Fruit fly (Drosophila melanogaster) whole organism, embryonic: Measurements from ENCODE around the gene CG6142.

Experiments used
- Atf-2 ChIP-seq: fragments of 200-800 bp; sonication (Bioruptor generic); optimal IDR thresholded peaks from 2 replicates; lab custom pipeline; 2016; ENCODE audit warnings: missing biosample characterization, missing genetic modification characterization
- CG10147 ChIP-seq: fragments of 200-800 bp; sonication (Bioruptor generic); optimal IDR thresholded peaks from 2 replicates; lab custom pipeline; 2019; ENCODE audit warnings: missing biosample characterization, mild to moderate bottlenecking, missing genetic modification characterization, moderate library complexity
- CG13624 ChIP-seq: fragments of 200-800 bp; sonication (Bioruptor generic); optimal IDR thresholded peaks from 2 replicates; lab custom pipeline; 2016; ENCODE audit warnings: missing biosample characterization, missing genetic modification characterization
- CG13894 ChIP-seq: fragments of 200-800 bp; sonication (Bioruptor generic); optimal IDR thresholded peaks from 3 replicates; lab custom pipeline; 2018; ENCODE audit warnings: missing biosample characterization, mild to moderate bottlenecking, missing genetic modification characterization, moderate library complexity
- CG14667 ChIP-seq: fragments of 200-800 bp; sonication (Bioruptor generic); IDR thresholded peaks from 2 replicates; pipeline ENCODE4 v1.3.6; 2022; ENCODE audit warnings: missing biosample characterization, missing genetic modification characterization
- CG14860 ChIP-seq: fragments of 200-800 bp; sonication (Bioruptor generic); IDR thresholded peaks from 3 replicates; pipeline ENCODE4 v1.3.6; 2022; ENCODE audit warnings: missing biosample characterization, missing genetic modification characterization; ENCODE audit not compliant: partially characterized antibody
- CG1602 ChIP-seq: fragments of 200-800 bp; sonication (Bioruptor generic); optimal IDR thresholded peaks from 3 replicates; lab custom pipeline; 2016; ENCODE audit warnings: missing biosample characterization, missing genetic modification characterization
- CG18011 ChIP-seq: fragments of 200-800 bp; sonication (Bioruptor generic); optimal IDR thresholded peaks from 2 replicates; lab custom pipeline; 2017; ENCODE audit warnings: missing biosample characterization, missing genetic modification characterization, mild to moderate bottlenecking, moderate library complexity, missing genotype
- CG18619 ChIP-seq: fragments of 200-800 bp; sonication (Bioruptor generic); optimal IDR thresholded peaks from 3 replicates; lab custom pipeline; 2017; ENCODE audit warnings: missing biosample characterization, mild to moderate bottlenecking, missing genetic modification characterization
- CG2129 ChIP-seq: fragments of 200-800 bp; sonication (Bioruptor generic); IDR thresholded peaks from 2 replicates; pipeline ENCODE4 v1.3.6; 2022; ENCODE audit warnings: missing biosample characterization, missing genetic modification characterization; ENCODE audit not compliant: partially characterized antibody
- CG7963 ChIP-seq: fragments of 200-800 bp; sonication (Bioruptor generic); IDR thresholded peaks from 3 replicates; pipeline ENCODE4 v1.3.6; 2022; ENCODE audit warnings: missing biosample characterization, missing genetic modification characterization; ENCODE audit not compliant: partially characterized antibody
- CG8478 ChIP-seq: fragments of >200 bp; optimal IDR thresholded peaks from 2 replicates; lab custom pipeline; 2018
- CG9932 ChIP-seq: fragments of 200-800 bp; sonication (Bioruptor generic); IDR thresholded peaks from 2 replicates; pipeline ENCODE4 v1.3.6; 2022; ENCODE audit warnings: missing biosample characterization, missing genetic modification characterization
- CoRest ChIP-seq: fragments of 200-800 bp; sonication (Bioruptor generic); optimal IDR thresholded peaks from 3 replicates; lab custom pipeline; 2018; ENCODE audit warnings: missing biosample characterization, mild to moderate bottlenecking, missing genetic modification characterization, moderate library complexity
- D19B ChIP-seq: fragments of 200-800 bp; sonication (Bioruptor generic); optimal IDR thresholded peaks from 2 replicates; lab custom pipeline; 2017; ENCODE audit warnings: missing biosample characterization, mild to moderate bottlenecking, missing genetic modification characterization
- Dbx ChIP-seq: fragments of 200-800 bp; sonication (Bioruptor generic); IDR thresholded peaks from 3 replicates; pipeline ENCODE4 v1.3.6; 2022; ENCODE audit warnings: missing biosample characterization, missing genetic modification characterization
- ERR ChIP-seq: fragments of 200-800 bp; sonication (Bioruptor generic); optimal IDR thresholded peaks from 2 replicates; lab custom pipeline; 2016; ENCODE audit warnings: missing biosample characterization, missing genetic modification characterization
- Fer1 ChIP-seq: fragments of 200-800 bp; sonication (Bioruptor generic); optimal IDR thresholded peaks from 2 replicates; lab custom pipeline; 2017; ENCODE audit warnings: missing biosample characterization, mild to moderate bottlenecking, missing genetic modification characterization
- Meics ChIP-seq: fragments of 200-800 bp; sonication (Bioruptor generic); optimal IDR thresholded peaks from 2 replicates; lab custom pipeline; 2017; ENCODE audit warnings: missing biosample characterization, mild to moderate bottlenecking, missing genetic modification characterization
- Mes4 ChIP-seq: fragments of 200-800 bp; sonication (Bioruptor generic); optimal IDR thresholded peaks from 2 replicates; lab custom pipeline; 2016; ENCODE audit warnings: missing biosample characterization, missing genetic modification characterization
- Pdp1 ChIP-seq, 2 experiments: fragments of 200-800 bp; sonication (Bioruptor generic); optimal IDR thresholded peaks; 3 replicates each; lab custom pipeline; 2016; ENCODE audit warnings: missing biosample characterization in 2 of 2, missing genetic modification characterization in 2 of 2, mild to moderate bottlenecking in 1 of 2, moderate library complexity in 1 of 2
- Sox102F ChIP-seq: fragments of 200-800 bp; sonication (Bioruptor generic); optimal IDR thresholded peaks from 2 replicates; lab custom pipeline; 2018; ENCODE audit warnings: missing biosample characterization, mild to moderate bottlenecking, missing genetic modification characterization, moderate library complexity
- Spps ChIP-seq: fragments of 200-800 bp; sonication (Bioruptor generic); optimal IDR thresholded peaks from 2 replicates; lab custom pipeline; 2018; ENCODE audit warnings: missing biosample characterization, mild to moderate bottlenecking, missing genetic modification characterization
- Sry-δ ChIP-seq: fragments of 200-800 bp; sonication (Bioruptor generic); optimal IDR thresholded peaks from 2 replicates; lab custom pipeline; 2016; ENCODE audit warnings: missing biosample characterization, missing genetic modification characterization
- TFAM ChIP-seq: fragments of 200-800 bp; sonication (Bioruptor generic); optimal IDR thresholded peaks from 2 replicates; lab custom pipeline; 2017; ENCODE audit warnings: missing biosample characterization, missing genetic modification characterization, inconsistent platforms
- Taf1 ChIP-seq: fragments of 200-800 bp; sonication (Bioruptor generic); IDR thresholded peaks from 2 replicates; pipeline ENCODE4 v1.3.6; 2022; ENCODE audit warnings: missing biosample characterization, missing genetic modification characterization
- Tbp ChIP-seq: fragments of >200 bp; optimal IDR thresholded peaks from 2 replicates; lab custom pipeline; 2018; ENCODE audit warnings: missing biosample characterization, missing genetic modification characterization
- br ChIP-seq: fragments of >200 bp; optimal IDR thresholded peaks from 2 replicates; lab custom pipeline; 2017
- cas ChIP-seq: fragments of 200-800 bp; sonication (Bioruptor generic); IDR thresholded peaks from 2 replicates; pipeline ENCODE4 v1.3.6; 2022; ENCODE audit warnings: missing biosample characterization, missing genetic modification characterization
- caup ChIP-seq: fragments of 200-800 bp; sonication (Bioruptor generic); optimal IDR thresholded peaks from 3 replicates; lab custom pipeline; 2017; ENCODE audit warnings: missing biosample characterization, mild to moderate bottlenecking, missing genetic modification characterization, moderate library complexity; ENCODE audit not compliant: severe bottlenecking
- chinmo ChIP-seq: fragments of 200-800 bp; sonication (Bioruptor generic); IDR thresholded peaks from 4 replicates; pipeline ENCODE4 v1.3.6; 2022; ENCODE audit warnings: missing biosample characterization, missing genetic modification characterization; ENCODE audit not compliant: partially characterized antibody
- croc ChIP-seq: fragments of 200-800 bp; sonication (Bioruptor generic); conservative IDR thresholded peaks from 3 replicates; pipeline ENCODE4 v1.3.6; 2022; ENCODE audit warnings: missing biosample characterization, missing genetic modification characterization
- da ChIP-seq: fragments of 200-800 bp; sonication (Bioruptor generic); optimal IDR thresholded peaks from 2 replicates; lab custom pipeline; 2016; ENCODE audit warnings: missing biosample characterization, missing genetic modification characterization
- dm ChIP-seq: fragments of 200-800 bp; sonication (Bioruptor generic); optimal IDR thresholded peaks from 3 replicates; lab custom pipeline; 2016; ENCODE audit warnings: missing biosample characterization, missing genetic modification characterization
- dmrt11E ChIP-seq: fragments of 200-800 bp; sonication (Bioruptor generic); optimal IDR thresholded peaks from 3 replicates; lab custom pipeline; 2018; ENCODE audit warnings: missing biosample characterization, mild to moderate bottlenecking, missing genetic modification characterization, moderate library complexity
- dysf ChIP-seq: fragments of 200-800 bp; sonication (Bioruptor generic); IDR thresholded peaks from 3 replicates; pipeline ENCODE4 v1.3.6; 2022; ENCODE audit warnings: missing biosample characterization, missing genetic modification characterization
- jumu ChIP-seq: fragments of 200-800 bp; sonication (Bioruptor generic); optimal IDR thresholded peaks from 3 replicates; lab custom pipeline; 2016; ENCODE audit warnings: missing biosample characterization, missing genetic modification characterization
- luna ChIP-seq: fragments of 200-800 bp; sonication (Bioruptor generic); optimal IDR thresholded peaks from 2 replicates; lab custom pipeline; 2016; ENCODE audit warnings: missing biosample characterization, missing genetic modification characterization
- mam ChIP-seq: fragments of 200-800 bp; sonication (Bioruptor generic); optimal IDR thresholded peaks from 3 replicates; lab custom pipeline; 2016; ENCODE audit warnings: missing biosample characterization, missing genetic modification characterization
- onecut ChIP-seq: fragments of 200-800 bp; sonication (Bioruptor generic); IDR thresholded peaks from 2 replicates; pipeline ENCODE4 v1.3.6; 2022; ENCODE audit warnings: missing biosample characterization, missing genetic modification characterization
- pan ChIP-seq, 4 experiments: fragments of >200 bp in 3 of 4; fragments of 200-800 bp in 1 of 4; sonication (Bioruptor generic) in 1 of 4; optimal IDR thresholded peaks in 3 of 4; IDR thresholded peaks in 1 of 4; 2 replicates each; pipeline versions ENCODE4 v1.3.6 to Lab custom; 2017 to 2022; ENCODE audit warnings: missing biosample characterization in 2 of 4, missing genetic modification characterization in 2 of 4, mixed read lengths in 1 of 4
- pho ChIP-seq: fragments of 200-800 bp; sonication (Bioruptor generic); optimal IDR thresholded peaks from 2 replicates; lab custom pipeline; 2016; ENCODE audit warnings: missing biosample characterization, missing genetic modification characterization
- pzg ChIP-seq: fragments of 200-800 bp; sonication (Bioruptor generic); optimal IDR thresholded peaks from 3 replicates; lab custom pipeline; 2018; ENCODE audit warnings: missing biosample characterization, mild to moderate bottlenecking, missing genetic modification characterization, moderate library complexity
- schlank ChIP-seq: fragments of 200-800 bp; sonication (Bioruptor generic); optimal IDR thresholded peaks from 2 replicates; lab custom pipeline; 2018; ENCODE audit warnings: missing biosample characterization, mild to moderate bottlenecking, missing genetic modification characterization
- shn ChIP-seq: fragments of 200-800 bp; sonication (Bioruptor generic); optimal IDR thresholded peaks from 3 replicates; lab custom pipeline; 2016; ENCODE audit warnings: missing biosample characterization, missing genetic modification characterization
- sqz ChIP-seq: fragments of 200-800 bp; sonication (Bioruptor generic); optimal IDR thresholded peaks from 3 replicates; lab custom pipeline; 2018; ENCODE audit warnings: missing biosample characterization, mild to moderate bottlenecking, missing genetic modification characterization
- sug ChIP-seq: fragments of 200-800 bp; optimal IDR thresholded peaks from 2 replicates; lab custom pipeline; 2019; ENCODE audit warnings: missing biosample characterization, mild to moderate bottlenecking, missing genetic modification characterization, moderate library complexity
- vfl ChIP-seq: fragments of 200-800 bp; sonication (Bioruptor generic); optimal IDR thresholded peaks from 2 replicates; lab custom pipeline; 2016; ENCODE audit warnings: missing biosample characterization, missing genetic modification characterization
- wek ChIP-seq: fragments of 200-800 bp; sonication (Bioruptor generic); optimal IDR thresholded peaks from 3 replicates; lab custom pipeline; 2018; ENCODE audit warnings: missing biosample characterization, mild to moderate bottlenecking, missing genetic modification characterization, moderate library complexity
- z ChIP-seq: fragments of 200-800 bp; sonication (Bioruptor generic); IDR thresholded peaks from 3 replicates; pipeline ENCODE4 v1.3.6; 2022; ENCODE audit warnings: missing biosample characterization, missing genetic modification characterization
- zfh2 ChIP-seq: fragments of 200-800 bp; sonication (Bioruptor generic); optimal IDR thresholded peaks from 2 replicates; lab custom pipeline; 2016; ENCODE audit warnings: missing biosample characterization, missing genetic modification characterization

The CG6142 gene

DNA sequence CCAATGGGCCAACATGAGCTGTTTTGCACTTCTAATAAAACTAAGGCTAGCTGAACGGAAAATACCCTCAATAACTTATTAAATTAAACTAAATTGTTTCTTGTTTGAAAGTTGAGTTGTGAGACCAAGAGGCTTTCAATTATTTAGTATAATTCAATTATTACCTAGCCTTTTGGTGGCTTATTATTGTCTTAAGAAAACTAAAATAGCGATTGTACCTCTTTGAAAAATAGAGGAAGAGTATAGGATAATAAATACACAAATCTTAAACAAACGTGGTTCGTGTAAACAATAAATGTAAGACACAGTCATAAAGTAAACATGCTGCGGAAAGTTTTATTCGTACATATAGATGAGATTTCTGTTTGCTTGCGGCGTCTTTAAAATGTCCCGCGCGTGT is 11.8 kb upstream of the CG6142 start (continued):
- TF ChIP-seq caup (GFP tag; lab: Kevin White, UChicago) = peak; percentile 52
- no peak for TF ChIP-seq onecut (GFP tag; lab: Robert Waterston, UW)
- TF ChIP-seq CoRest (tag; lab: Kevin White, UChicago) = peak; percentile 58
- no peak for TF ChIP-seq cas
- TF ChIP-seq CG14667 (GFP tag; lab: Robert Waterston, UW) = no peak
- TF ChIP-seq pzg (GFP tag; lab: Kevin White, UChicago) = no peak
- peak; percentile 22 for TF ChIP-seq luna (GFP tag; lab: Kevin White, UChicago)
- no peak for TF ChIP-seq Mes4 (GFP tag; lab: Kevin White, UChicago)
- peak; percentile 47 for TF ChIP-seq Fer1 (GFP tag; lab: Kevin White, UChicago)
- TF ChIP-seq CG18011 (GFP tag; lab: Kevin White, UChicago) = no peak
- no peak for TF ChIP-seq br (lab: Kevin White, UChicago)
- TF ChIP-seq chinmo (GFP tag; lab: Robert Waterston, UW) = no peak
- peak; percentile 47 for TF ChIP-seq CG13894 (tag; lab: Kevin White, UChicago)
- TF ChIP-seq CG14860 (GFP tag; lab: Robert Waterston, UW) = no peak
- peak; percentile 11 for TF ChIP-seq CG18619 (GFP tag; lab: Kevin White, UChicago)
- no peak for TF ChIP-seq pan (optimal IDR thresholded peaks at IDR 0.05; lab: Kevin White, UChicago)
- TF ChIP-seq pan (GFP tag; optimal IDR thresholded peaks at IDR 0.05 in 1 of 2, IDR thresholded peaks at IDR 0.05 in 1 of 2) = peak in 1 of 2 experiments; percentile 23
- TF ChIP-seq jumu = no peak
- TF ChIP-seq CG8478 (lab: Kevin White, UChicago) = no peak
- TF ChIP-seq Spps (tag; lab: Kevin White, UChicago) = no peak
- peak; percentile 24 for TF ChIP-seq CG10147 (GFP tag; lab: Kevin White, UChicago)
- TF ChIP-seq Meics (GFP tag; lab: Kevin White, UChicago) = peak; percentile 56
- TF ChIP-seq Tbp (GFP tag; lab: Kevin White, UChicago) = no peak
- no peak for TF ChIP-seq wek
- TF ChIP-seq z (GFP tag; lab: Robert Waterston, UW) = no peak
- peak; percentile 30 for TF ChIP-seq sug (tag; lab: Kevin White, UChicago)
- TF ChIP-seq CG7963 (GFP tag; lab: Robert Waterston, UW) = no peak
- no peak for TF ChIP-seq Atf-2
- TF ChIP-seq Pdp1 (GFP tag; optimal IDR thresholded peaks at IDR 0.05; lab: Kevin White, UChicago) = peak; percentile 10 to 42
- TF ChIP-seq TFAM (GFP tag; lab: Kevin White, UChicago) = no peak
- TF ChIP-seq Taf1 (GFP tag; lab: Robert Waterston, UW) = 0 out of 2 replicates have a peak, but pooled peaks have one; percentile 21
- peak; percentile 82; the same call in 2 of the 3 replicates for TF ChIP-seq dysf (GFP tag; lab: Robert Waterston, UW)
- no peak for TF ChIP-seq CG1602 (GFP tag; lab: Kevin White, UChicago)
- peak; percentile 64; the same call in 2 of the 3 replicates for TF ChIP-seq Dbx (GFP tag; lab: Robert Waterston, UW)
- TF ChIP-seq schlank (tag; lab: Kevin White, UChicago) = peak; percentile 66
- peak; percentile 17 for TF ChIP-seq Sox102F (GFP tag; lab: Kevin White, UChicago)
- peak; percentile 21 for TF ChIP-seq dm (GFP tag; lab: Kevin White, UChicago)
- peak; percentile 36 for TF ChIP-seq D19B (GFP tag; lab: Kevin White, UChicago)
- peak; percentile 5 for TF ChIP-seq vfl
- TF ChIP-seq ERR = peak; percentile 11
- TF ChIP-seq croc (GFP tag; lab: Robert Waterston, UW) = no peak
- TF ChIP-seq pho (GFP tag; lab: Kevin White, UChicago) = peak; percentile 54
- peak; percentile 47 for TF ChIP-seq zfh2
- TF ChIP-seq mam (GFP tag; lab: Kevin White, UChicago) = peak; percentile 38
- peak; percentile 60 for TF ChIP-seq CG9932 (GFP tag; lab: Robert Waterston, UW)
- TF ChIP-seq CG2129 (GFP tag; lab: Robert Waterston, UW) = no peak
- TF ChIP-seq CG13624 = peak; percentile 15
- no peak for TF ChIP-seq da (GFP tag; lab: Kevin White, UChicago)
- no peak for TF ChIP-seq dmrt11E (tag; lab: Kevin White, UChicago)
- no peak for TF ChIP-seq shn
- TF ChIP-seq sqz (GFP tag; lab: Kevin White, UChicago) = no peak
- TF ChIP-seq Sry-δ (GFP tag; lab: Kevin White, UChicago) = no peak
